Worm (Caenorhabditis elegans) whole organism, early embryonic: ENCODE results near the gene R05H5.7.

ENCODE experiments used
- B0310.2 ChIP-seq: sonication (generic microtip); optimal IDR thresholded peaks from 2 replicates; lab custom pipeline; 2016; ENCODE audit warnings: mild to moderate bottlenecking, missing genetic modification characterization, missing compliant biosample characterization
- F13C5.2 ChIP-seq: sonication (generic microtip); optimal IDR thresholded peaks from 2 replicates; lab custom pipeline; 2017; ENCODE audit warnings: mild to moderate bottlenecking, missing genetic modification characterization, inconsistent platforms, missing compliant biosample characterization
- aly-1 ChIP-seq: sonication (generic microtip); optimal IDR thresholded peaks from 2 replicates; lab custom pipeline; 2016; ENCODE audit warnings: missing genetic modification characterization, missing compliant biosample characterization
- ama-1 ChIP-seq: fragments of 150-350 bp; optimal IDR thresholded peaks from 2 replicates; lab custom pipeline; 2014
- ceh-13 ChIP-seq: fragments of 200-800 bp; sonication (Bioruptor generic); optimal IDR thresholded peaks from 2 replicates; lab custom pipeline; 2018; ENCODE audit warnings: mild to moderate bottlenecking, missing genetic modification characterization, missing compliant biosample characterization
- ceh-36 ChIP-seq: sonication (generic microtip); optimal IDR thresholded peaks from 2 replicates; lab custom pipeline; 2016; ENCODE audit warnings: missing genetic modification characterization, inconsistent platforms, missing compliant biosample characterization
- ets-7 ChIP-seq: sonication (generic microtip); optimal IDR thresholded peaks from 2 replicates; lab custom pipeline; 2016; ENCODE audit warnings: missing genotype, missing genetic modification characterization, missing compliant biosample characterization
- flt-1 ChIP-seq: fragments of 200-800 bp; sonication (Bioruptor generic); IDR thresholded peaks from 2 replicates; pipeline ENCODE4 v1.3.6; 2022; ENCODE audit warnings: missing genetic modification characterization, missing compliant biosample characterization
- hmbx-1 ChIP-seq: sonication (generic microtip); optimal IDR thresholded peaks from 2 replicates; lab custom pipeline; 2016; ENCODE audit warnings: mild to moderate bottlenecking, missing genetic modification characterization, missing compliant biosample characterization
- hmg-4 ChIP-seq: fragments of 200-800 bp; sonication (Bioruptor generic); optimal IDR thresholded peaks from 2 replicates; lab custom pipeline; 2018; ENCODE audit warnings: mild to moderate bottlenecking, missing genetic modification characterization, missing compliant biosample characterization
- hnd-1 ChIP-seq: sonication (generic microtip); optimal IDR thresholded peaks from 2 replicates; lab custom pipeline; 2016; ENCODE audit warnings: missing genetic modification characterization, missing compliant biosample characterization
- pes-1 ChIP-seq: fragments of 200-800 bp; sonication (Bioruptor generic); IDR thresholded peaks from 2 replicates; pipeline ENCODE4 v1.3.6; 2022; ENCODE audit warnings: missing genetic modification reagents, missing genetic modification characterization, missing compliant biosample characterization
- scrt-1 ChIP-seq: fragments of 200-800 bp; sonication (Bioruptor generic); IDR thresholded peaks from 2 replicates; pipeline ENCODE4 v1.3.6; 2022; ENCODE audit warnings: missing genetic modification characterization, missing compliant biosample characterization
- sea-1 ChIP-seq: fragments of 200-800 bp; sonication (Bioruptor generic); conservative IDR thresholded peaks from 2 replicates; pipeline ENCODE4 v1.3.6; 2022; ENCODE audit warnings: missing genetic modification characterization, missing compliant biosample characterization
- tbx-11 ChIP-seq: fragments of 200-800 bp; sonication (Bioruptor generic); IDR thresholded peaks from 2 replicates; pipeline ENCODE4 v1.3.6; 2022; ENCODE audit warnings: missing genetic modification characterization, missing compliant biosample characterization
- tbx-37 ChIP-seq: fragments of 200-800 bp; sonication (Bioruptor generic); conservative IDR thresholded peaks from 2 replicates; pipeline ENCODE4 v1.3.6; 2022; ENCODE audit warnings: missing genetic modification reagents, missing genetic modification characterization, missing compliant biosample characterization
- tra-4 ChIP-seq: sonication (generic microtip); optimal IDR thresholded peaks from 2 replicates; lab custom pipeline; 2017; ENCODE audit warnings: missing genetic modification characterization, missing compliant biosample characterization

R05H5.7 gene

DNA sequence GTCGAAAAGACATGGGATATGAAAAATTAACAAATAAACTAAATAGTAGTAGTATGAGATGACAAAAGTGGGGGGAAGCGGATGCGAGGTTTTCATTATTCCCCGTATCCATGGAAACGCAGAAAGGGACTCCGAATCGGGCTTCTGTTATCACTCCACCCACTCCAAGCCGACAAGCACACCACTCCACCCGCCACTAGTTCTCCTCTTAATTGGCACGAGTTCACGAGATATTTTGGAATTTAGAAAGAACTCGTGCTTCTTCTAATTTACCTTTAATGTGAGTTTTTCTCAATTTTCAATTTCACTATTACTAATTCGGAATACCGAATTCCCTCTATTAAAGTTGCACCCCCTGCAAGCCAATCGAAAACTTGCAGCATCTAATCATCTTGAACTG, 25.9 kb upstream of the R05H5.7 start:
- no peak for TF ChIP-seq hmg-4 (GFP tag; lab: Kevin White, UChicago)

DNA sequence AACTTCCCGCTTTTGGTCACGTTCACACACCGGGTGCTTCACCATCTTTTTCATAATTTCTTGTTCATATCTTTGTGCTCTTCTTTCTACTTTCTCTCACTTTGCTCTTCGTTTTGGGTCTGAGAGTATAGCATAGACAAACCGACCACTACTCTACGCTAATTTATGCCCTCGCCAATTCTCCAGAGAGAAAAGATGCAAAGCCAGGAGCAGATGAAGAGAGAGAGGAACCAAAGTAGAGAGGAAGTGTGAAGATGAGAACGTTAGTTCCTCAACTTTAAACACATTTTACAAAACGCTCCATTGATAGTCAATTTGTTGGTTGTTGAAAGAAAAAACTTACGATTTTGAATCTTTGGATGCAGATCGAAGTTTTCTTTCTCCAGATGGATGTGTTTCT, 24.6 kb upstream of the R05H5.7 start:
- TF ChIP-seq tbx-11 (GFP tag; lab: Robert Waterston, UW) = no peak
- no peak for TF ChIP-seq flt-1 (GFP tag; lab: Robert Waterston, UW)
- TF ChIP-seq hmg-4 (GFP tag; lab: Kevin White, UChicago) = no peak
- TF ChIP-seq scrt-1 (GFP tag; lab: Robert Waterston, UW) = no peak
- no peak for TF ChIP-seq ceh-36
- no peak for TF ChIP-seq F13C5.2 (tag; lab: Kevin White, UChicago)
- TF ChIP-seq sea-1 = no peak
- no peak for TF ChIP-seq hnd-1 (tag; lab: Kevin White, UChicago)
- TF ChIP-seq aly-1 = no peak
- TF ChIP-seq tbx-37 (GFP tag; lab: Robert Waterston, UW) = no peak
- no peak for TF ChIP-seq tra-4 (tag; lab: Kevin White, UChicago)
- no peak for TF ChIP-seq ama-1 (lab: Kevin White, UChicago)
- TF ChIP-seq B0310.2 = no peak
- TF ChIP-seq hmbx-1 (tag; lab: Kevin White, UChicago) = no peak
- TF ChIP-seq ceh-13 = no peak
- TF ChIP-seq pes-1 (GFP tag; lab: Robert Waterston, UW) = no peak
- no peak for TF ChIP-seq ets-7

DNA sequence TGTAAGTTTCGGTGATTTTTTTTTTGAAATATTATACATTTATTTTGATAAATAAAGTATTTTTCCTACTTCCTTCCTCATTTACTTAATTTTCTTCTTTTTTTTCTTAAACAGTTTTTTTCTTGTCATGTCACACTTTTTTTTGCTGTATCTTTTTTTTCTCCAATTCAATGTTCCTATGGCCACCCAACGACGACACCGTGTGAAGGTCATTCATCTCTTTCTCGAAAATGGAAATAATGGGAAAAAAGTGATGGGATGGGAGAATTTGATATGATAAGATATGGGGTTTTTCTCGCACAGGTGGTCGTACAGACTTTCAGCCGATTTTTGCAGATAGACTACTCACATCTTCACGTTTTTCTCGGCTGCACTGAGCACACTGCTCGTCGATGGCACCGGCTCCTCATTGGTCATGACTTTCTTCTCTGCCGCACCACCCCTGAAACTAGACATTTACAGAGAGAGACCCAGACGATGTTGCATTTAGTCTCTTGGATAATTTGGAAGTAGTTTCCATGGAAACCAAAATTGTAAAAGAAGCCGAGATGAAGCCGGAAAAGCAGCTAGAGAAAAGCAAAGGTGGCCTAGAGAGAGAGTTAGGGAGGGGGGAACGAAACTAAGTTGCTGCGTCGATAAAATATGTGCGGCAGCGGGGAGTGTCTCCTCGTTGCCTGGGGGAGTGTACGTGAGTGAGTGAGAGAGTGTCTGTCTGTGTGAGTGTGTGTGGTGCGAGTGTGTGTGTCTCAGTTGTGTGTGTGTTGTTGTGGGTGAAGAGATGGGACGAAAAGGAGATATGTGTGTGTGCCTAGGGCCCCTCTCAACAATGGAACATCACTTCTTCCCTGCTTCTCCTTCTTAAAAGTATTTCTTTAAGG, 23.2 kb upstream of the R05H5.7 start, which contains the start of gene daf-19:
daf-19 (minus strand) TSS at position 442 of the 878 bp plus-strand sequence.
- TF ChIP-seq ama-1 (lab: Kevin White, UChicago) (no peak), sea-1 (0 out of 2 replicates have a peak, but pooled peaks have one; percentile 39), tra-4 (tag; lab: Kevin White, UChicago) (peak; percentile 62), pes-1 (GFP tag; lab: Robert Waterston, UW) (no peak), tbx-11 (GFP tag; lab: Robert Waterston, UW) (no peak), F13C5.2 (tag; lab: Kevin White, UChicago) (peak; percentile 77), B0310.2 (peak; percentile 52), tbx-37 (GFP tag; lab: Robert Waterston, UW) (no peak), scrt-1 (GFP tag; lab: Robert Waterston, UW) (peak; percentile 73; the same call in 1 of the 2 replicates), hmbx-1 (tag; lab: Kevin White, UChicago) (peak; percentile 26), hmg-4 (GFP tag; lab: Kevin White, UChicago) (peak; percentile 93), flt-1 (GFP tag; lab: Robert Waterston, UW) (peak; percentile 17; the same call in 1 of the 2 replicates), hnd-1 (tag; lab: Kevin White, UChicago) (peak; percentile 24), ets-7 (no peak), ceh-13 (no peak), ceh-36 (peak; percentile 47), aly-1 (peak; percentile 87)

DNA sequence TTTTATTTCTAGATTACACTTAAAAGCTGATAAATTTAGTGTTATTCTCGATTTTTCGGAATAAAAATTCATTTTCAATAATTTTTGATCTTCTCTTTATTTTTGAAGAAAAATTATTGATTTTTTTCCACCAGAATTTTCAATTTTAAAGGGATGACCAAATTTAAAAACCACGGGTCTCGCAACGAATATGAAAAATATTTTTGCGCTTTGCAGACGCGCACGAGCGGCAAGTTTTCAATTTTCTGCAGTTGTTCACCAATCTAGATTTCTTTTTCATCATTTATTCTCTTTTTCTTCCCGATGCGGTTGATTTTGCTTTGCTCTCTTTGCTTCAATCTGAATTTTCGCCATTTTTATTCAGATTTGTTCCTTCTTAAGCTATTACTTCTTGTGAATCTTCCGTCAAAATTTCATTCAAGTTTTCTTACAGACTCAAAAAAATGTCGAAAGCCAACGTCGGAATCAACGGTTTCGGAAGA, 21.4 kb upstream of the R05H5.7 start, which contains the start of gene gpd-4:
gpd-4 (plus strand) TSS at position 432 of the 482 bp plus-strand sequence.
- no peak for TF ChIP-seq flt-1 (GFP tag; lab: Robert Waterston, UW)
- no peak for TF ChIP-seq ama-1 (lab: Kevin White, UChicago)

DNA sequence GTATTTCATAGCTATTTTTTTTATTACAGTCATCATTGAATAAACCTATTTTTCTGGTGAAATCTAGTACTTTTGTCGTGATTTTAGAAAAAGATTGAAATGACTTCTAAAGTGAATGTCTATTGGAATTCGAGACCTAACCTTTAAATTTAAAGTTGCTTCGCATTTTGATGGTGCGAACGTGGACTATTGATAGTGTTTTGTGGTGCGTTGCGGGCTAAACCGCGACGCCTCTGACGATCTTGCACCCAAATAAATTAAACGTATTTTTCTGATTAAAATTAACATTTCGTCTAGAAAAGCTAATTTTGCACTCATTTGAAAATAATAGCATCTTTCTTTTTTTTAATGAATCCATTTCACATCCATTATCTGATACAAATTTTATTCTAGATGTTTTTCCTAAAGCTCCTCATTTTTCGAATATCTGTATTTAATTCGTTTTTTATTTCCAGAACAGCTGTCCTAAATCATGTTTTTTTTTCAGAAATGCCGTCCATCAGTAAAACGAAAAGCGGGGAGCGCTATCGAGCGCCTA, 19.8 kb upstream of the R05H5.7 start, which contains the start of gene wbp-11:
wbp-11 (plus strand) TSS at position 488 of the 538 bp plus-strand sequence.
- TF ChIP-seq F13C5.2 (tag; lab: Kevin White, UChicago) (no peak), tra-4 (tag; lab: Kevin White, UChicago) (no peak), hmbx-1 (tag; lab: Kevin White, UChicago) (no peak), aly-1 (no peak), hmg-4 (GFP tag; lab: Kevin White, UChicago) (no peak), ama-1 (lab: Kevin White, UChicago) (no peak), ceh-36 (no peak), scrt-1 (GFP tag; lab: Robert Waterston, UW) (no peak), sea-1 (no peak), tbx-37 (GFP tag; lab: Robert Waterston, UW) (no peak), flt-1 (GFP tag; lab: Robert Waterston, UW) (no peak), ets-7 (no peak), tbx-11 (GFP tag; lab: Robert Waterston, UW) (no peak), pes-1 (GFP tag; lab: Robert Waterston, UW) (no peak), ceh-13 (no peak), hnd-1 (tag; lab: Kevin White, UChicago) (no peak), B0310.2 (no peak)

DNA sequence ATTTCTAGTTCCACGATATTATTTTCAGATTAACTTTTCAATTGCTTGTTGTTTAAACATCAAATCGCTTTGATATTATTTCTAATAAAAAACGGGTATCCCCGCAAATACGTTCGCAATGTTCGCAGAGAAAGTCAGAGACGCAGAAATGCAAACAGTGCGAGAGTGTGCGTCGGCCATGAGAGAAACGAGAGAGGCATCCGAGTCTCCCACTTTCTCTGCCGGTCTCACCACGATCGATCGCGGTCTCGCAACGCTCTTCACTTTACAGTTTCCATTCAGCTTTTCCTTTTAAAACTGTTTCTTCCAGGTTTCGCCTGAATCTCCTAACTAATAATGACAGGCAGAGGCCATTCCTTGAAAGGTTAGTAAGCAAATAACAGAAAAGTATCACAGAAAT, 18.0 kb upstream of the R05H5.7 start, which contains the start of gene F33H1.4:
F33H1.4 (plus strand) TSS at position 311 of the 400 bp plus-strand sequence.
- TF ChIP-seq sea-1 (no peak), flt-1 (GFP tag; lab: Robert Waterston, UW) (no peak), ama-1 (lab: Kevin White, UChicago) (peak; percentile 3), ceh-36 (no peak), ets-7 (no peak), tra-4 (tag; lab: Kevin White, UChicago) (no peak), F13C5.2 (tag; lab: Kevin White, UChicago) (peak; percentile 45)

DNA sequence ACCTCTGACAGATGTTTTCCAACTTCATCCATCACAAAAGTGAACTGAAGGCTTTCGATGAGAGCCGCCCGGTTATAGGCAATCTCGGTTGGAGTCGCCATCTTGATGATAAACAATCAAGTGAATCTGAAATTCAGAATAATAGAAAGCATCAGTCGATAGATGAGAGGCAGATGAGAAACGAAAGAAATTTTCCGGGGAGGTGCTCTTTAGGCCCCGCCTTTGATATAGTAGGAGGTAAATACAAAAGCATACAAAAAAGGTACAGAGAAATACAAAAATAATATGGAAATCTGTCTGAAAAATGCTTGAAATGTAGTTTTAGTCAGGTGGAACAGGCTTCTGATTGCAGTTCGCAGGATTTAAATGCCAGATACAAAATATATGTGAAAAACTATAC, 9.7 kb upstream of the R05H5.7 start, which contains the start of gene srd-1:
srd-1 (minus strand) TSS at position 101 of the 400 bp plus-strand sequence.
- no peak for TF ChIP-seq ceh-36
- no peak for TF ChIP-seq tbx-11 (GFP tag; lab: Robert Waterston, UW)
- TF ChIP-seq hmbx-1 (tag; lab: Kevin White, UChicago) = no peak
- no peak for TF ChIP-seq tra-4 (tag; lab: Kevin White, UChicago)
- TF ChIP-seq hnd-1 (tag; lab: Kevin White, UChicago) = no peak
- TF ChIP-seq pes-1 (GFP tag; lab: Robert Waterston, UW) = no peak
- no peak for TF ChIP-seq F13C5.2 (tag; lab: Kevin White, UChicago)
- no peak for TF ChIP-seq ama-1 (lab: Kevin White, UChicago)
